Fruit fly (Drosophila melanogaster): ENCODE data around the gene Obp28a.

dm6 chr2L:7518896-7519295 is 21.7 kb upstream of the Obp28a start:
- no peak for TF ChIP-seq CG32121 (GFP tag; IDR thresholded peaks at IDR 0.05)
- no peak for TF ChIP-seq CG4496 (GFP tag; IDR thresholded peaks at IDR 0.05)
- no peak for TF ChIP-seq D1 (tag; optimal IDR thresholded peaks at IDR 0.05)
- TF ChIP-seq CG9948 (tag; optimal IDR thresholded peaks at IDR 0.05), result no peak
- TF ChIP-seq EcR (GFP tag; optimal IDR thresholded peaks at IDR 0.05), result no peak
- no peak for TF ChIP-seq CG8159 (tag; optimal IDR thresholded peaks at IDR 0.05)
- TF ChIP-seq CG12605 (GFP tag; IDR thresholded peaks at IDR 0.05), result no peak
- no peak for TF ChIP-seq CG10348 (GFP tag; IDR thresholded peaks at IDR 0.05)
- TF ChIP-seq CG34367 (tag; optimal IDR thresholded peaks at IDR 0.05), result no peak

All from whole organism, pupa.